Worm (Caenorhabditis elegans) whole organism, L4 larva: ENCODE data around the gene inpp-5K.
A peak's percentile ranks its signal among the peaks of the same experiment; 100 is the strongest.

Experiments used
- F26F4.8 ChIP-seq: fragments of 200-800 bp; sonication (Bioruptor generic); conservative IDR thresholded peaks from 2 replicates; pipeline ENCODE4 v1.3.6; 2022; ENCODE audit warnings: missing genetic modification characterization, missing compliant biosample characterization
- Y5F2A.4 ChIP-seq: fragments of 200-800 bp; sonication (Bioruptor generic); optimal IDR thresholded peaks from 2 replicates; lab custom pipeline; 2018; ENCODE audit warnings: mild to moderate bottlenecking, missing genetic modification characterization, missing compliant biosample characterization
- ZK337.2 ChIP-seq: fragments of 200-800 bp; sonication (Bioruptor generic); IDR thresholded peaks from 2 replicates; pipeline ENCODE4 v1.3.6; 2022; ENCODE audit warnings: missing genetic modification reagents, missing genetic modification characterization, missing compliant biosample characterization
- aha-1 ChIP-seq: fragments of 150-350 bp; peaks from one replicate; lab custom pipeline; 2014; ENCODE audit warnings: missing biosample characterization, missing genetic modification characterization
- arid-1 ChIP-seq: fragments of 200-800 bp; sonication (Bioruptor generic); conservative IDR thresholded peaks from 2 replicates; pipeline ENCODE4 v1.3.6; 2022; ENCODE audit warnings: missing genetic modification reagents, missing genetic modification characterization, missing compliant biosample characterization
- ceh-20 ChIP-seq: fragments of 200-800 bp; sonication (Bioruptor generic); IDR thresholded peaks from 2 replicates; pipeline ENCODE4 v1.3.6; 2022; ENCODE audit warnings: missing genetic modification reagents, missing genetic modification characterization, missing compliant biosample characterization
- ceh-82 ChIP-seq: sonication (generic microtip); optimal IDR thresholded peaks from 2 replicates; lab custom pipeline; 2017; ENCODE audit warnings: missing biosample characterization, missing genetic modification characterization
- cey-2 ChIP-seq: sonication (generic microtip); optimal IDR thresholded peaks from 3 replicates; lab custom pipeline; 2017; ENCODE audit warnings: missing genetic modification characterization, mild to moderate bottlenecking, missing compliant biosample characterization, antibody characterized with exemption, borderline replicate concordance; ENCODE audit not compliant: insufficient read depth
- daf-12 ChIP-seq: fragments of 150-350 bp; optimal IDR thresholded peaks from 2 replicates; lab custom pipeline; 2014; ENCODE audit warnings: missing biosample characterization, missing genetic modification reagents, missing genetic modification characterization
- daf-16 ChIP-seq, 3 experiments: sonication (generic microtip); optimal IDR thresholded peaks; 2 replicates each; lab custom pipeline; 2016 to 2017; ENCODE audit warnings: missing genetic modification characterization in 3 of 3, missing genetic modification reagents in 3 of 3, mild to moderate bottlenecking in 2 of 3, missing compliant biosample characterization in 2 of 3, missing biosample characterization in 1 of 3, moderate library complexity in 1 of 3
- dmd-6 ChIP-seq: fragments of 200-800 bp; sonication (Bioruptor generic); IDR thresholded peaks from 2 replicates; pipeline ENCODE4 v1.3.6; 2022; ENCODE audit warnings: missing genetic modification reagents, missing genetic modification characterization, missing compliant biosample characterization
- dpl-1 ChIP-seq: fragments of 150-350 bp; optimal IDR thresholded peaks from 2 replicates; lab custom pipeline; 2014; ENCODE audit warnings: missing biosample characterization, missing genetic modification reagents, missing genetic modification characterization
- duxl-1 ChIP-seq: sonication (generic microtip); optimal IDR thresholded peaks from 2 replicates; lab custom pipeline; 2016; ENCODE audit warnings: mild to moderate bottlenecking, missing genetic modification characterization, moderate library complexity, missing compliant biosample characterization; ENCODE audit not compliant: poor library complexity
- dve-1 ChIP-seq: sonication (generic microtip); optimal IDR thresholded peaks from 2 replicates; lab custom pipeline; 2017; ENCODE audit warnings: antibody characterized with exemption, mild to moderate bottlenecking, missing genetic modification characterization, missing compliant biosample characterization; ENCODE audit not compliant: insufficient read depth
- gei-8 ChIP-seq: fragments of 200-800 bp; sonication (Bioruptor generic); optimal IDR thresholded peaks from 2 replicates; lab custom pipeline; 2018; ENCODE audit warnings: mild to moderate bottlenecking, missing genetic modification characterization, missing compliant biosample characterization
- hif-1 ChIP-seq, 2 experiments: sonication (generic microtip); optimal IDR thresholded peaks; 2 replicates each; lab custom pipeline; 2016 to 2017; ENCODE audit warnings: missing compliant biosample characterization in 2 of 2, missing genetic modification characterization in 2 of 2, missing genetic modification reagents in 2 of 2, missing genotype in 2 of 2, mild to moderate bottlenecking in 1 of 2
- hlh-11 ChIP-seq: fragments of 200-800 bp; sonication (Bioruptor generic); optimal IDR thresholded peaks from 2 replicates; lab custom pipeline; 2018; ENCODE audit warnings: mild to moderate bottlenecking, missing genetic modification characterization, missing compliant biosample characterization
- hlh-30 ChIP-seq: sonication (generic microtip); optimal IDR thresholded peaks from 2 replicates; lab custom pipeline; 2017; ENCODE audit warnings: antibody characterized with exemption, mild to moderate bottlenecking, missing genetic modification characterization, missing compliant biosample characterization; ENCODE audit not compliant: insufficient read depth
- hmg-1.1 ChIP-seq: fragments of 200-800 bp; sonication (Bioruptor generic); IDR thresholded peaks from 2 replicates; pipeline ENCODE4 v1.3.6; 2022; ENCODE audit warnings: missing genetic modification reagents, missing genetic modification characterization, missing compliant biosample characterization
- lim-7 ChIP-seq: fragments of 200-800 bp; sonication (Bioruptor generic); IDR thresholded peaks from 2 replicates; pipeline ENCODE4 v1.3.6; 2022; ENCODE audit warnings: missing genetic modification characterization, missing compliant biosample characterization
- lin-13 ChIP-seq: fragments of 150-350 bp; optimal IDR thresholded peaks from 2 replicates; lab custom pipeline; 2014; ENCODE audit warnings: missing biosample characterization, missing genetic modification reagents, missing genetic modification characterization
- lin-38 ChIP-seq: fragments of 200-800 bp; sonication (Bioruptor generic); IDR thresholded peaks from 2 replicates; pipeline ENCODE4 v1.3.6; 2022; ENCODE audit warnings: missing genetic modification reagents, missing genetic modification characterization, missing compliant biosample characterization
- lsy-2 ChIP-seq, 2 experiments: fragments of 150-350 bp in 1 of 2; sonication (generic microtip) in 1 of 2; optimal IDR thresholded peaks; 2 replicates each; lab custom pipeline; 2014 to 2017; ENCODE audit warnings: missing biosample characterization in 2 of 2, missing genetic modification characterization in 2 of 2
- madf-9 ChIP-seq: fragments of 200-800 bp; sonication (Bioruptor generic); conservative IDR thresholded peaks from 2 replicates; pipeline ENCODE4 v1.3.6; 2022; ENCODE audit warnings: missing genetic modification reagents, missing genetic modification characterization, missing compliant biosample characterization
- mdl-1 ChIP-seq, 2 experiments: fragments of 150-350 bp in 1 of 2; sonication (generic microtip) in 1 of 2; optimal IDR thresholded peaks; 2 replicates each; lab custom pipeline; 2014 to 2017; ENCODE audit warnings: missing biosample characterization in 2 of 2, missing genetic modification characterization in 2 of 2
- mep-1 ChIP-seq: fragments of 150-350 bp; sonication (generic microtip); optimal IDR thresholded peaks from 3 replicates; lab custom pipeline; 2014; ENCODE audit warnings: missing biosample characterization, missing genetic modification characterization
- mes-2 ChIP-seq: sonication (generic microtip); optimal IDR thresholded peaks from 2 replicates; lab custom pipeline; 2016; ENCODE audit warnings: missing genotype, mild to moderate bottlenecking, missing genetic modification characterization, missing compliant biosample characterization; ENCODE audit not compliant: poor library complexity, severe bottlenecking
- nhr-11 ChIP-seq: fragments of 150-350 bp; optimal IDR thresholded peaks from 2 replicates; lab custom pipeline; 2014; ENCODE audit warnings: missing biosample characterization, missing genetic modification characterization
- nhr-111 ChIP-seq: fragments of 200-800 bp; sonication (Bioruptor generic); optimal IDR thresholded peaks from 2 replicates; lab custom pipeline; 2018; ENCODE audit warnings: mild to moderate bottlenecking, missing genetic modification characterization, missing compliant biosample characterization
- nhr-25 ChIP-seq: sonication (generic microtip); optimal IDR thresholded peaks from 2 replicates; lab custom pipeline; 2017; ENCODE audit warnings: missing genetic modification characterization, mild to moderate bottlenecking, missing compliant biosample characterization, antibody characterized with exemption, moderate library complexity, borderline replicate concordance; ENCODE audit not compliant: insufficient read depth
- nhr-28 ChIP-seq: fragments of 150-350 bp; optimal IDR thresholded peaks from 2 replicates; lab custom pipeline; 2014; ENCODE audit warnings: missing biosample characterization, missing genetic modification characterization
- nhr-48 ChIP-seq: sonication (generic microtip); optimal IDR thresholded peaks from 2 replicates; lab custom pipeline; 2016; ENCODE audit warnings: mild to moderate bottlenecking, missing genetic modification characterization, missing compliant biosample characterization
- nhr-6 ChIP-seq: fragments of 150-350 bp; optimal IDR thresholded peaks from 2 replicates; lab custom pipeline; 2014; ENCODE audit warnings: missing biosample characterization, missing genetic modification characterization
- nhr-77 ChIP-seq: fragments of 150-350 bp; optimal IDR thresholded peaks from 2 replicates; lab custom pipeline; 2014; ENCODE audit warnings: missing biosample characterization, missing genetic modification characterization
- php-3 ChIP-seq: fragments of 200-800 bp; sonication (Bioruptor generic); IDR thresholded peaks from 2 replicates; pipeline ENCODE4 v1.3.6; 2022; ENCODE audit warnings: missing genetic modification reagents, missing genetic modification characterization, missing compliant biosample characterization
- pqm-1 ChIP-seq: sonication (generic microtip); optimal IDR thresholded peaks from 2 replicates; lab custom pipeline; 2017; ENCODE audit warnings: missing biosample characterization, missing genetic modification characterization
- rbr-2 ChIP-seq: sonication (generic microtip); optimal IDR thresholded peaks from 2 replicates; lab custom pipeline; 2016; ENCODE audit warnings: missing genotype, missing genetic modification characterization, missing compliant biosample characterization
- set-16 ChIP-seq: fragments of 200-800 bp; sonication (Bioruptor generic); IDR thresholded peaks from 2 replicates; pipeline ENCODE4 v1.3.6; 2022; ENCODE audit warnings: missing genetic modification reagents, missing genetic modification characterization, missing compliant biosample characterization
- skn-1 ChIP-seq: fragments of 150-350 bp; optimal IDR thresholded peaks from 2 replicates; lab custom pipeline; 2014; ENCODE audit warnings: missing biosample characterization, missing genetic modification characterization
- spr-1 ChIP-seq: sonication (generic microtip); optimal IDR thresholded peaks from 2 replicates; lab custom pipeline; 2016; ENCODE audit warnings: mild to moderate bottlenecking, missing genetic modification characterization, missing compliant biosample characterization
- unc-62 ChIP-seq, 3 experiments: fragments of 150-350 bp in 1 of 3; sonication (generic microtip); optimal IDR thresholded peaks in 2 of 3; peaks in 1 of 3; 1 replicate in 1 of 3; 2 replicates in 2 of 3; lab custom pipeline; 2014 to 2017; ENCODE audit warnings: missing biosample characterization in 3 of 3, missing genetic modification characterization in 3 of 3, missing genetic modification reagents in 3 of 3, missing genotype in 1 of 3
- zfp-3 ChIP-seq: fragments of 200-800 bp; sonication (Bioruptor generic); conservative IDR thresholded peaks from 2 replicates; pipeline ENCODE4 v1.3.6; 2022; ENCODE audit warnings: missing genetic modification reagents, missing genetic modification characterization, missing compliant biosample characterization
- zip-2 ChIP-seq: fragments of 150-350 bp; optimal IDR thresholded peaks from 2 replicates; lab custom pipeline; 2014; ENCODE audit warnings: missing biosample characterization, missing genetic modification characterization

The inpp-5K gene

DNA sequence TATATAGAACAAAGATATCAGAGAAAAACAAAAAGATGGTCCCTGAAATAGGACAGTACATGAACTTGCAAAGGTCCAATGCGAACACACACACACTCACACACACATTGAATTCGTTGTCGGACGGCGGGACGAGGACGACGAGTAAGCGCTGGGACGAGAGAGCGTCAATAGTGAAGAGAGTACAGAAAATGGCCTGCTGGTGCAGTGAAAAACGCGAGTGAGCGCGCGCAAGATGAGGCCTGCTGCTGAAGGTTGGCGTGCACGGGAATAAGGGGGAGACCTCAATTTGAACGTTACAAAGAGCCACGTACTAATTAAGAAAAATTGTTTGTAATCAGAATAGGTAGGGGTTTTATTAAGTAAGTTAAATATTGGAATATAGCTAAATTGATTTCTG is 34.2 kb downstream of the inpp-5K start (continued):
- TF ChIP-seq hmg-1.1 (GFP tag; lab: Robert Waterston, UW), result peak; percentile 47
- peak; percentile 14 for TF ChIP-seq nhr-6 (tag; lab: Kevin White, UChicago)
- no peak for TF ChIP-seq nhr-11 (tag; lab: Kevin White, UChicago)
- TF ChIP-seq madf-9 (GFP tag; lab: Robert Waterston, UW), result no peak
- no peak for TF ChIP-seq arid-1
- TF ChIP-seq dmd-6 (GFP tag; lab: Robert Waterston, UW), result peak; percentile 33; the same call in 1 of the 2 replicates
- TF ChIP-seq spr-1 (tag; lab: Kevin White, UChicago), result no peak
- no peak for TF ChIP-seq duxl-1 (tag; lab: Kevin White, UChicago)
- peak; percentile 45 for TF ChIP-seq hlh-30 (tag; lab: Kevin White, UChicago)
- no peak for TF ChIP-seq skn-1
- no peak for TF ChIP-seq nhr-48 (tag; lab: Kevin White, UChicago)
- TF ChIP-seq set-16 (GFP tag; lab: Robert Waterston, UW), result no peak
- TF ChIP-seq, all 104 proteins: peak for 14

DNA sequence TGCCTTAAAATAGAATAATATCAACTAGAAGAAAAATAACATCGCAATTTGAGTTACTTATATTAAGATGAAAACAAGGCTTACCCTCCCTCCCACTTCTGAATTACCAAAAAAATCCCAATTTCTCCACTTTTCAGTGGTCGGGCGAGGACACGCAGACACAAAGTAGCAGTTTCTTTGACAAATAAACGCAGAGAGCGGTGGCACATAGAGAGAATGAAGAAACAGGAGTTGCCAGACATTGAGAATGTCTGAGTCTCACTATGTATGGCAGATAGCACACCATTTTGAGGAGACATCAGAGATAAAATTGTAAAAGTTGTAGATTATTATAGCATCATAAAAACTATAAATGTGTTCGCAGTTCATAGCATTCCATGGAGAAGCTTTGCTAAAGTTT is 35.9 kb downstream of the inpp-5K start:
- TF ChIP-seq lsy-2 (tag; optimal IDR thresholded peaks at IDR 0.05; lab: Kevin White, UChicago) (peak in 1 of 2 experiments; percentile 79), mes-2 (peak; percentile 73), hmg-1.1 (GFP tag; lab: Robert Waterston, UW) (peak; percentile 61), nhr-111 (GFP tag; lab: Kevin White, UChicago) (no peak), dpl-1 (GFP tag; lab: Kevin White, UChicago) (peak; percentile 19), nhr-48 (tag; lab: Kevin White, UChicago) (peak; percentile 50), php-3 (GFP tag; lab: Robert Waterston, UW) (peak; percentile 55; the same call in 1 of the 2 replicates), cey-2 (tag; lab: Kevin White, UChicago) (peak; percentile 65), mep-1 (tag; lab: Kevin White, UChicago) (peak; percentile 63), dve-1 (tag; lab: Kevin White, UChicago) (peak; percentile 79), lin-38 (GFP tag; lab: Robert Waterston, UW) (peak; percentile 45; the same call in 1 of the 2 replicates), unc-62 (GFP tag; optimal IDR thresholded peaks at IDR 0.05 in 1 of 2; lab: Kevin White, UChicago) (peak in 1 of 2 experiments; percentile 93), unc-62 (tag; optimal IDR thresholded peaks at IDR 0.05; lab: Kevin White, UChicago) (no peak), rbr-2 (peak; percentile 53), nhr-28 (tag; lab: Kevin White, UChicago) (peak; percentile 72), nhr-6 (tag; lab: Kevin White, UChicago) (peak; percentile 22), mdl-1 (tag; optimal IDR thresholded peaks at IDR 0.05; lab: Kevin White, UChicago) (peak in 1 of 2 experiments; percentile 39), hif-1 (tag; optimal IDR thresholded peaks at IDR 0.05; lab: Kevin White, UChicago) (peak in 1 of 2 experiments; percentile 10), hlh-11 (tag; lab: Kevin White, UChicago) (peak; percentile 68), ceh-82 (tag; lab: Kevin White, UChicago) (no peak), ZK337.2 (GFP tag; lab: Robert Waterston, UW) (no peak), arid-1 (no peak), zip-2 (tag; lab: Kevin White, UChicago) (peak; percentile 36), aha-1 (tag; lab: Kevin White, UChicago) (peak; percentile 35), dmd-6 (GFP tag; lab: Robert Waterston, UW) (peak; percentile 50; the same call in 1 of the 2 replicates), daf-16 (GFP tag; optimal IDR thresholded peaks at IDR 0.05; lab: Kevin White, UChicago) (no peak), daf-16 (tag; optimal IDR thresholded peaks at IDR 0.05; lab: Kevin White, UChicago) (peak; percentile 59), F26F4.8 (no peak), hlh-30 (tag; lab: Kevin White, UChicago) (peak; percentile 27), lim-7 (GFP tag; lab: Robert Waterston, UW) (no peak)

DNA sequence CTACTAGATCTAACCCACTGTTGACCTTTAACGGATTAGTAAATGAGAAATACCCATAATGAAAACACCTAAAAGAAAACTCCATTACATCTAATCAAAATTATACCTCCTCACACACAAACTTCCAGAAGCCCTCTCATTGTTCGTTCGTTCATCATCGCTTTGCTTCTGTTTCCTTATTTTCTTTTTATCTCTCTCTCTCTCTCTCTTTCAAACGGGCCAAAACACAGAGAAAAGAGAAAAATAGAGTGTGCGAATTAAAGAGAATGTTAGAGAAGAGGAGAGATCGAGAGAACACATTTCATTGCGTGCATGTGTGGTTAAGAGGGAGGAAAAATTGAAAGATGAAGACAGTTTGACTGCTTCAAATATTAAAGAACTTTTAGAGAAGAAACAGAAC is 36.8 kb downstream of the inpp-5K start:
- peak; percentile 53 for TF ChIP-seq hmg-1.1 (GFP tag; lab: Robert Waterston, UW)
- peak; percentile 86 for TF ChIP-seq aha-1 (tag; lab: Kevin White, UChicago)
- peak; percentile 49 for TF ChIP-seq dmd-6 (GFP tag; lab: Robert Waterston, UW)
- TF ChIP-seq zfp-3, result no peak
- no peak for TF ChIP-seq Y5F2A.4 (GFP tag; lab: Kevin White, UChicago)
- TF ChIP-seq ceh-20, result no peak
- TF ChIP-seq nhr-28 (tag; lab: Kevin White, UChicago), result peak; percentile 76
- TF ChIP-seq lin-13 (GFP tag; lab: Kevin White, UChicago), result peak; percentile 8
- TF ChIP-seq dve-1 (tag; lab: Kevin White, UChicago), result peak; percentile 85
- no peak for TF ChIP-seq F26F4.8
- TF ChIP-seq mdl-1 (tag; optimal IDR thresholded peaks at IDR 0.05; lab: Kevin White, UChicago), result peak; percentile 38 to 89
- TF ChIP-seq mep-1 (tag; lab: Kevin White, UChicago), result peak; percentile 87
- peak; percentile 15 for TF ChIP-seq nhr-48 (tag; lab: Kevin White, UChicago)
- peak; percentile 37 for TF ChIP-seq rbr-2
- peak; percentile 42 for TF ChIP-seq nhr-77 (tag; lab: Kevin White, UChicago)
- peak; percentile 58 for TF ChIP-seq gei-8 (GFP tag; lab: Kevin White, UChicago)
- peak; percentile 36 for TF ChIP-seq nhr-25
- TF ChIP-seq daf-12 (tag; lab: Kevin White, UChicago), result no peak
- peak; percentile 26 for TF ChIP-seq pqm-1 (tag; lab: Kevin White, UChicago)
